ENCODE assay signal across 3 worm cellular contexts in the genomic region with DNA sequence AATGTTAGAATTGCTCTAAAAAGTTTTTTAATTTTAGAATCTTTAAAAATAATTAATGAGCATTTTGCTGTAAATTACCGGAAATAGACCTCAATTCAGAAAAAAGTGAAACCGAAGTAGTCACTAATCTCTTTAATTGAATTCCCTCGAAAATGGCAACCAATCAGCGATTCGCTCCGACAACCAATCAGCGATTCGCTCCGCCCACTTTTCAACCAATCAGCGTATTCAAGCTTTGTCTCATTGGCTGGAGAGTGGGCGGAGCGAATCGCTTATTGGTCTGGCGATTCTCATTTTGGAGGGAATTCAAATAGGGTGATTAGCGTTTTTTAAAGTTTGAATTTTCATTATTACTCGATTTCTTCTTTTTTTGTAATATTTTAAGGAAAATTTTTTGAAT.
TF ChIP-seq lines count a peak whose summit lies in the region.

No protein-coding gene starts in this region.

TF ChIP-seq in whole organism, L3 larva, 47 proteins besides CTCF, POLR2A, EP300 and RAD21:
- TF ChIP-seq unc-39 (tag; optimal IDR thresholded peaks at IDR 0.05; lab: Kevin White, UChicago) (no peak), ceh-16 (tag; optimal IDR thresholded peaks at IDR 0.05; lab: Kevin White, UChicago) (no peak), nfya-1 (tag; optimal IDR thresholded peaks at IDR 0.05; lab: Kevin White, UChicago; ENCODE audit: insufficient read depth) (peak; percentile 91), nhr-11 (tag; optimal IDR thresholded peaks at IDR 0.05; lab: Kevin White, UChicago) (no peak)

TF ChIP-seq in whole organism, late embryonic, 69 proteins besides CTCF, POLR2A, EP300 and RAD21:
- TF ChIP-seq sox-4 (tag; optimal IDR thresholded peaks at IDR 0.05; lab: Kevin White, UChicago) (no peak), nfya-1 (tag; optimal IDR thresholded peaks at IDR 0.05; lab: Kevin White, UChicago) (peak; percentile 96)
TF ChIP-seq in whole organism, late embryonic: peak in this region for 1.

TF ChIP-seq in whole organism, young adult, 124 proteins besides CTCF, POLR2A, EP300 and RAD21:
- no peak for TF ChIP-seq tbx-9 (tag; optimal IDR thresholded peaks at IDR 0.05; lab: Kevin White, UChicago; ENCODE audit: borderline replicate concordance)
- TF ChIP-seq nfyb-1 (GFP tag; IDR thresholded peaks at IDR 0.05; lab: Robert Waterston, UW) = peak; percentile 73
